Worm (Caenorhabditis elegans) whole organism, L4 larva: ENCODE results near the gene Y57A10A.2.

ENCODE experiments used
- ctbp-1 ChIP-seq: fragments of 200-800 bp; sonication (Bioruptor generic); IDR thresholded peaks from 2 replicates; pipeline ENCODE4 v1.3.6; 2022; ENCODE audit warnings: missing genetic modification reagents, missing genetic modification characterization, missing compliant biosample characterization
- nhr-11 ChIP-seq: fragments of 150-350 bp; optimal IDR thresholded peaks from 2 replicates; lab custom pipeline; 2014; ENCODE audit warnings: missing biosample characterization, missing genetic modification characterization
- nhr-42 ChIP-seq: fragments of 200-800 bp; sonication (Bioruptor generic); IDR thresholded peaks from 2 replicates; pipeline ENCODE4 v1.3.6; 2022; ENCODE audit warnings: missing genetic modification characterization, missing compliant biosample characterization
- unc-130 ChIP-seq: sonication (generic microtip); optimal IDR thresholded peaks from 2 replicates; lab custom pipeline; 2016; ENCODE audit warnings: missing genetic modification reagents, missing genetic modification characterization, missing compliant biosample characterization
- unc-62 ChIP-seq, 3 experiments: fragments of 150-350 bp in 1 of 3; sonication (generic microtip); optimal IDR thresholded peaks in 2 of 3; peaks in 1 of 3; 1 replicate in 1 of 3; 2 replicates in 2 of 3; lab custom pipeline; 2014 to 2017; ENCODE audit warnings: missing biosample characterization in 3 of 3, missing genetic modification characterization in 3 of 3, missing genetic modification reagents in 3 of 3, missing genotype in 1 of 3

- TF ChIP-seq nhr-42 (no peak), unc-62 (GFP tag; optimal IDR thresholded peaks at IDR 0.05 in 1 of 2; lab: Kevin White, UChicago) (no peak), unc-62 (tag; optimal IDR thresholded peaks at IDR 0.05; lab: Kevin White, UChicago) (no peak), ctbp-1 (GFP tag; lab: Robert Waterston, UW) (no peak), nhr-11 (tag; lab: Kevin White, UChicago) (no peak), unc-130 (GFP tag; lab: Kevin White, UChicago) (no peak)
Measured at ce11 chrII:12176521-12176920, 29.1 kb downstream of the Y57A10A.2 start.
